4 fruit fly cellular contexts compared by ENCODE assay signal in the genomic region with DNA sequence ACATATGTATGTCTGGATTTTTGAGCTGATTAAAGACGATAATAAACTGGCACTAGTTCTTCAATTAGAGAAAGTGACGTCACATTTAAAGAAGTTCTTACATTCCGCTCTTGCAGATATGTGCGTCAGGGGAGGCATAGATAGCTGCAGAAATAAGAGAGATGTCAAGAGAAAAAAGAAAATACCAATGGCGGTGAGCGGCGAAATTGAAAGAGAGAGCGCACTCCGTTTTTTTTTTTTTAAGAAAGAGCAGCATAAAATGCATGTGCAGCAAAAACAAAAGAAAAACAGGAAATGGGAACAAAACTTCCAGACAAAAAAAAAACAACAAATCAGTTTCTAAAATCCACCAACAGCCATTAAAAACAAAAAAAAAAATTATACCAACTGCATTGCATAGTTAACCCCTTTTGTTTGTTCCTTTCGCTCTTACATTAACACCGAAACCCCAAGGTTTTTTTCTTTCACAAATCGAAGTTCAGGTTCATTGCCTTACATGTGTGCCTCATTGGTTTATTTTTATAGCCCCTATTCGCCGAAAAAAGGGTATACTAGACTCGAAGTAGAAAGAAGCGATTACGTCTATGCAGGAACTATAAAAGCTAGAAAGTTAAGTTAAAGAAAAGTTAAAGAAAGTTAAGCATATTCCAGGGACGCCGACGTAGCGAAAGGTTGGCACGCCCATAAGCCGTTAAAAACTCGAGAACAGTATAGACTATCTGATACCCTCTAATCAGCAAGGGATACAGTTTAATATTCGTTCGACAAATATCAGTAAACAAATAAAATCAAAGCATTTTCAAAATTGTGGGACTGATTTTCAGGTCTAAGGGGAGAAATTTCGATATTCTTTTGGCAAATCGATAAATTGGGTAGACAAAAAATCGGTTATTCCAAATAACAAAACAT.
TF ChIP-seq lines count a peak whose summit lies in the region.

No protein-coding gene starts in this region.

TF ChIP-seq in whole organism, embryonic, 481 proteins besides CTCF, POLR2A, EP300 and RAD21 (continued from another document and continues in another):
- TF ChIP-seq CG2129 (GFP tag; IDR thresholded peaks at IDR 0.05; lab: Robert Waterston, UW; ENCODE audit: partially characterized antibody) (no peak), mirr (GFP tag; optimal IDR thresholded peaks at IDR 0.05; lab: Kevin White, UChicago) (no peak), CG32772 (GFP tag; IDR thresholded peaks at IDR 0.05; lab: Robert Waterston, UW) (peak; percentile 17; the same call in 1 of the 2 replicates), pan (optimal IDR thresholded peaks at IDR 0.05; lab: Kevin White, UChicago) (no peak), pan (GFP tag; optimal IDR thresholded peaks at IDR 0.05 in 1 of 2, IDR thresholded peaks at IDR 0.05 in 1 of 2) (peak in 1 of 2 experiments; percentile 16), chinmo (GFP tag; IDR thresholded peaks at IDR 0.05; lab: Robert Waterston, UW; ENCODE audit: partially characterized antibody) (0 out of 4 replicates have a peak, but pooled peaks have one; percentile 32), CG7271 (tag; optimal IDR thresholded peaks at IDR 0.05; lab: Kevin White, UChicago) (no peak), gsb (GFP tag; IDR thresholded peaks at IDR 0.05; lab: Robert Waterston, UW) (no peak), wdn (GFP tag; IDR thresholded peaks at IDR 0.05; lab: Robert Waterston, UW) (no peak), CG13287 (GFP tag; IDR thresholded peaks at IDR 0.05; lab: Robert Waterston, UW; ENCODE audit: partially characterized antibody) (peak; percentile 15; the same call in 1 of the 2 replicates), vnd (GFP tag; IDR thresholded peaks at IDR 0.05; lab: Robert Waterston, UW; ENCODE audit: partially characterized antibody) (peak; percentile 67; the same call in 2 of the 3 replicates), tna (GFP tag; IDR thresholded peaks at IDR 0.05; lab: Robert Waterston, UW; ENCODE audit: partially characterized antibody) (peak; percentile 83), inv (GFP tag; IDR thresholded peaks at IDR 0.05; lab: Robert Waterston, UW; ENCODE audit: partially characterized antibody) (peak; percentile 16; the same call in 1 of the 2 replicates), danr (GFP tag; IDR thresholded peaks at IDR 0.05; lab: Robert Waterston, UW) (no peak), CG17361 (GFP tag; IDR thresholded peaks at IDR 0.05; lab: Robert Waterston, UW) (no peak), ato (GFP tag; IDR thresholded peaks at IDR 0.05; lab: Robert Waterston, UW; ENCODE audit: partially characterized antibody) (peak; percentile 19; the same call in 1 of the 2 replicates), Trl (optimal IDR thresholded peaks at IDR 0.05; lab: Kevin White, UChicago) (peak; percentile 77 to 83), Trl (GFP tag; optimal IDR thresholded peaks at IDR 0.05; lab: Kevin White, UChicago) (no peak), eve (GFP tag; optimal IDR thresholded peaks at IDR 0.05; lab: Kevin White, UChicago) (peak in 1 of 2 experiments; percentile 5), row (GFP tag; IDR thresholded peaks at IDR 0.05; lab: Robert Waterston, UW) (no peak), Bgb (GFP tag; IDR thresholded peaks at IDR 0.05; lab: Robert Waterston, UW; ENCODE audit: partially characterized antibody) (0 out of 2 replicates have a peak, but pooled peaks have one; percentile 27), CG3838 (GFP tag; optimal IDR thresholded peaks at IDR 0.05; lab: Kevin White, UChicago) (no peak), CG2199 (GFP tag; IDR thresholded peaks at IDR 0.05; lab: Robert Waterston, UW) (peak; percentile 45; the same call in 1 of the 3 replicates), insv (GFP tag; optimal IDR thresholded peaks at IDR 0.05; lab: Kevin White, UChicago) (no peak), bsh (GFP tag; optimal IDR thresholded peaks at IDR 0.05; lab: Kevin White, UChicago) (peak in 1 of 2 experiments; percentile 93), cg (GFP tag; optimal IDR thresholded peaks at IDR 0.05; lab: Kevin White, UChicago) (peak; percentile 2)

TF ChIP-seq in whole organism, prepupa, 60 proteins besides CTCF, POLR2A, EP300 and RAD21 (continued from another document):
- TF ChIP-seq Met (GFP tag; optimal IDR thresholded peaks at IDR 0.05; lab: Kevin White, UChicago) = no peak
- peak; percentile 80 for TF ChIP-seq CG6808 (GFP tag; optimal IDR thresholded peaks at IDR 0.05; lab: Kevin White, UChicago)
- TF ChIP-seq CG11762 (GFP tag; optimal IDR thresholded peaks at IDR 0.05; lab: Kevin White, UChicago; ENCODE audit: insufficient read depth) = peak; percentile 13
- TF ChIP-seq CG3032 (tag; optimal IDR thresholded peaks at IDR 0.05; lab: Kevin White, UChicago) = peak; percentile 33
- peak; percentile 3 for TF ChIP-seq net (GFP tag; optimal IDR thresholded peaks at IDR 0.05; lab: Kevin White, UChicago)
- TF ChIP-seq CG1621 (tag; optimal IDR thresholded peaks at IDR 0.05; lab: Kevin White, UChicago) = peak; percentile 47
- TF ChIP-seq CG10669 (GFP tag; optimal IDR thresholded peaks at IDR 0.05; lab: Kevin White, UChicago) = peak; percentile 25
- peak in 1 of 2 experiments; percentile 22 for TF ChIP-seq salr (GFP tag; optimal IDR thresholded peaks at IDR 0.05; lab: Kevin White, UChicago)
- peak; percentile 90 for TF ChIP-seq eg (GFP tag; IDR thresholded peaks at IDR 0.05; lab: Robert Waterston, UW)
- TF ChIP-seq CG10631 (GFP tag; optimal IDR thresholded peaks at IDR 0.05; lab: Kevin White, UChicago) = no peak
- no peak for TF ChIP-seq Hr39 (GFP tag; optimal IDR thresholded peaks at IDR 0.05; lab: Kevin White, UChicago)
- peak; percentile 82 to 83 for TF ChIP-seq ss (GFP tag; optimal IDR thresholded peaks at IDR 0.05; lab: Kevin White, UChicago)
- no peak for TF ChIP-seq Hr4 (GFP tag; optimal IDR thresholded peaks at IDR 0.05; lab: Kevin White, UChicago)
- TF ChIP-seq CG3919 (GFP tag; optimal IDR thresholded peaks at IDR 0.05; lab: Kevin White, UChicago) = peak; percentile 10
- peak; percentile 61 for TF ChIP-seq CG9139 (GFP tag; optimal IDR thresholded peaks at IDR 0.05; lab: Kevin White, UChicago)
- TF ChIP-seq Lpt (GFP tag; optimal IDR thresholded peaks at IDR 0.05; lab: Kevin White, UChicago) = peak; percentile 77
- TF ChIP-seq CG11902 (GFP tag; optimal IDR thresholded peaks at IDR 0.05; lab: Kevin White, UChicago) = no peak
- TF ChIP-seq vri (GFP tag; optimal IDR thresholded peaks at IDR 0.05; lab: Kevin White, UChicago) = no peak
- no peak for TF ChIP-seq cyc (GFP tag; optimal IDR thresholded peaks at IDR 0.05; lab: Kevin White, UChicago)
- no peak for TF ChIP-seq svp (GFP tag; lab: Kevin White, UChicago)
- TF ChIP-seq CG16779 (tag; optimal IDR thresholded peaks at IDR 0.05; lab: Kevin White, UChicago) = peak; percentile 72
- TF ChIP-seq fkh (GFP tag; optimal IDR thresholded peaks at IDR 0.05; lab: Kevin White, UChicago) = no peak
- no peak for TF ChIP-seq Ets21C (GFP tag; optimal IDR thresholded peaks at IDR 0.05; lab: Kevin White, UChicago)
- TF ChIP-seq CG6854 (GFP tag; optimal IDR thresholded peaks at IDR 0.05; lab: Kevin White, UChicago) = peak; percentile 72
- TF ChIP-seq CG15336 (GFP tag; IDR thresholded peaks at IDR 0.05; lab: Robert Waterston, UW) = peak; percentile 87
- TF ChIP-seq CG4318 (GFP tag; optimal IDR thresholded peaks at IDR 0.05; lab: Kevin White, UChicago) = no peak
- peak; percentile 35 for TF ChIP-seq Eip93F (GFP tag; optimal IDR thresholded peaks at IDR 0.05; lab: Kevin White, UChicago)
- no peak for TF ChIP-seq CG31627 (GFP tag; optimal IDR thresholded peaks at IDR 0.05; lab: Kevin White, UChicago)
- TF ChIP-seq fd85E (GFP tag; optimal IDR thresholded peaks at IDR 0.05; lab: Kevin White, UChicago) = no peak
- TF ChIP-seq CG6276 (GFP tag; optimal IDR thresholded peaks at IDR 0.05; lab: Kevin White, UChicago) = peak; percentile 82
- TF ChIP-seq Smox (GFP tag; optimal IDR thresholded peaks at IDR 0.05; lab: Kevin White, UChicago) = no peak

TF ChIP-seq in whole organism, pupa, 21 proteins besides CTCF, POLR2A, EP300 and RAD21 (continued from another document):
- TF ChIP-seq fd96Ca (GFP tag; IDR thresholded peaks at IDR 0.05; lab: Robert Waterston, UW) (peak; percentile 66; the same call in 2 of the 3 replicates), CG34367 (tag; optimal IDR thresholded peaks at IDR 0.05; lab: Kevin White, UChicago) (peak; percentile 62), CG12605 (GFP tag; IDR thresholded peaks at IDR 0.05; lab: Robert Waterston, UW) (peak; percentile 95)

TF ChIP-seq in whole organism, wandering third instar larva, 38 proteins besides CTCF, POLR2A, EP300 and RAD21 (continued from another document):
- TF ChIP-seq Mio (GFP tag; optimal IDR thresholded peaks at IDR 0.05; lab: Kevin White, UChicago) (no peak), tai (GFP tag; optimal IDR thresholded peaks at IDR 0.05; lab: Kevin White, UChicago) (no peak)
TF ChIP-seq in whole organism, wandering third instar larva: peak in this region for 4.
